Worm (Caenorhabditis elegans): ENCODE data around the gene F32D8.2.

F32D8.2 gene

DNA sequence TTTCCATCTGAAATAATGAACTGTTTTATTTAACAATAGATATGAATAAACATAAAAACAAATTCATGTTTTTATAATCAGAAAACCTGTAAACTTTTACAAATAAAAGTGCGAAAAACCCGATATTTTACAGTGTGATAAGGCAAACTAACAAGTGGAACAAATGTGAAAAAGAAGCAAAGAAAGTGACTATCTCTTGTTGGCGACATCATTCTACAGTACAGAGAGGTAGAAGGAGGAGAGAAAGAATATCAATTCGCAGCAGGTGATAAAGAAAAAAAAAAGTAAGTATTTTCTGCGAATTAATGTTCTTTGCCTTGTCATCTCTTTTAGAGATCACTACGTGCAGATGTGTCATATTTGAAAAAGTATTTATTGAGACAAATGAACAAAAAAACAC, 23.8 kb upstream of the F32D8.2 start:
- TF ChIP-seq snpc-4 (tag; optimal IDR thresholded peaks at IDR 0.05) (no peak), lin-14 (GFP tag; optimal IDR thresholded peaks at IDR 0.05) (peak; percentile 24), blmp-1 (tag; optimal IDR thresholded peaks at IDR 0.05) (peak; percentile 71), elt-2 (tag; optimal IDR thresholded peaks at IDR 0.05) (peak; percentile 56), ceh-82 (tag; optimal IDR thresholded peaks at IDR 0.05) (no peak), swsn-7 (tag; optimal IDR thresholded peaks at IDR 0.05) (no peak), elt-3 (tag; optimal IDR thresholded peaks at IDR 0.05) (peak in 2 of 6 experiments; percentile 16 to 55), nhr-20 (tag; optimal IDR thresholded peaks at IDR 0.05) (peak; percentile 4), mdl-1 (tag; optimal IDR thresholded peaks at IDR 0.05) (peak in 1 of 2 experiments; percentile 9), lin-39 (tag; optimal IDR thresholded peaks at IDR 0.05) (no peak), lsy-2 (tag; optimal IDR thresholded peaks at IDR 0.05) (peak in 1 of 2 experiments; percentile 21), nhr-19 (GFP tag; conservative IDR thresholded peaks at IDR 0.05) (0 out of 2 replicates have a peak, but pooled peaks have one; percentile 2)

DNA sequence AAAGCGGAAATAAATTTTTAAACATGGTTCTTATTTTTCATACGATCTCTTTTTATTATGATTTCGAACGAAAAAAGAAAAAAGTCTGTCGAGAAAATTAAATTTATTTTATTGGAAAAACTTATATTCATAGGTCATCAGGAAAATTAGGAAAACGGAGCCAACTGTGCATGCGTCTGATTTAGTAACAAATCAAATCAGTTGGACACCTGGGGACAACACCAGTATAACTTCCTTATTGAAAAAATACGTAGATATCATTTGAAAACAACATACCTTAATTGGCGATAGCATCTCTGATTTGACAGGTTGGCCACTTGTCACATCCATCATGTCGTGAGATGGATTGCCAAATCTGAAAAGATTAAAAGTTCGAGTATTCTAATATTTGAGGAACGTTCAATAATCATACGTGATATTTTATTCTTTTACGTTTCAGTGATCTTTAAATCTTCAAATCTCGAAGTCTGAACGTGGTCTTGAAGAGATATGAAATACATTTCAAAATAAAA, 23.0 kb upstream of the F32D8.2 start:
- TF ChIP-seq F16B12.6 (tag; optimal IDR thresholded peaks at IDR 0.05) (no peak), aha-1 (tag; optimal IDR thresholded peaks at IDR 0.05) (no peak), nhr-12 (tag; optimal IDR thresholded peaks at IDR 0.05) (no peak), nhr-90 (tag; optimal IDR thresholded peaks at IDR 0.05; ENCODE audit: poor library complexity) (no peak), aly-2 (tag; optimal IDR thresholded peaks at IDR 0.05) (no peak), xbp-1 (tag; optimal IDR thresholded peaks at IDR 0.05) (no peak), dsc-1 (tag; optimal IDR thresholded peaks at IDR 0.05) (no peak), Y116A8C.19 (tag; optimal IDR thresholded peaks at IDR 0.05; ENCODE audit: borderline replicate concordance) (no peak), unc-130 (tag; optimal IDR thresholded peaks at IDR 0.05) (no peak), nhr-28 (tag; optimal IDR thresholded peaks at IDR 0.05) (no peak), nhr-85 (tag) (peak; percentile 88), fkh-4 (tag; optimal IDR thresholded peaks at IDR 0.05; ENCODE audit: borderline replicate concordance) (no peak), nhr-237 (tag; optimal IDR thresholded peaks at IDR 0.05) (no peak), lsy-2 (tag; optimal IDR thresholded peaks at IDR 0.05) (no peak), skn-1 (tag; optimal IDR thresholded peaks at IDR 0.05) (no peak), isw-1 (GFP tag; IDR thresholded peaks at IDR 0.05) (no peak), tbx-2 (tag; optimal IDR thresholded peaks at IDR 0.05) (peak; percentile 4), alr-1 (tag; optimal IDR thresholded peaks at IDR 0.05; ENCODE audit: borderline replicate concordance) (no peak), nhr-11 (tag; optimal IDR thresholded peaks at IDR 0.05) (no peak), efl-3 (GFP tag; optimal IDR thresholded peaks at IDR 0.05) (no peak), pqm-1 (tag; optimal IDR thresholded peaks at IDR 0.05) (no peak), hpl-2 (GFP tag; optimal IDR thresholded peaks at IDR 0.05) (no peak), nhr-84 (tag; optimal IDR thresholded peaks at IDR 0.05) (no peak), nhr-76 (tag; optimal IDR thresholded peaks at IDR 0.05) (no peak), pag-3 (tag; optimal IDR thresholded peaks at IDR 0.05; ENCODE audit: borderline replicate concordance, insufficient read depth) (no peak), swsn-7 (tag; optimal IDR thresholded peaks at IDR 0.05) (no peak), grh-1 (GFP tag; IDR thresholded peaks at IDR 0.05) (no peak), nhr-47 (tag; optimal IDR thresholded peaks at IDR 0.05) (no peak), tlp-1 (tag; optimal IDR thresholded peaks at IDR 0.05) (no peak), ces-1 (GFP tag; optimal IDR thresholded peaks at IDR 0.05) (no peak), irx-1 (tag; optimal IDR thresholded peaks at IDR 0.05) (no peak), fkh-8 (tag; optimal IDR thresholded peaks at IDR 0.05) (peak; percentile 2), lin-35 (GFP tag; optimal IDR thresholded peaks at IDR 0.05) (no peak), efl-1 (optimal IDR thresholded peaks at IDR 0.05) (no peak), efl-1 (GFP tag; optimal IDR thresholded peaks at IDR 0.05 in 1 of 2) (peak in 1 of 2 experiments; percentile 12), lin-15B (tag; optimal IDR thresholded peaks at IDR 0.05) (no peak), rnt-1 (tag; optimal IDR thresholded peaks at IDR 0.05) (peak; percentile 1), sup-37 (GFP tag; optimal IDR thresholded peaks at IDR 0.05) (no peak), sptf-1 (tag; optimal IDR thresholded peaks at IDR 0.05) (no peak), lin-39 (tag; optimal IDR thresholded peaks at IDR 0.05) (no peak), lir-3 (tag; optimal IDR thresholded peaks at IDR 0.05; ENCODE audit: poor library complexity) (no peak), C34B4.2 (tag; optimal IDR thresholded peaks at IDR 0.05) (no peak), lin-14 (GFP tag; optimal IDR thresholded peaks at IDR 0.05) (peak; percentile 50), hlh-4 (tag; optimal IDR thresholded peaks at IDR 0.05) (no peak)
